Fruit fly (Drosophila melanogaster): ENCODE results near the gene mtg.

The mtg gene

DNA sequence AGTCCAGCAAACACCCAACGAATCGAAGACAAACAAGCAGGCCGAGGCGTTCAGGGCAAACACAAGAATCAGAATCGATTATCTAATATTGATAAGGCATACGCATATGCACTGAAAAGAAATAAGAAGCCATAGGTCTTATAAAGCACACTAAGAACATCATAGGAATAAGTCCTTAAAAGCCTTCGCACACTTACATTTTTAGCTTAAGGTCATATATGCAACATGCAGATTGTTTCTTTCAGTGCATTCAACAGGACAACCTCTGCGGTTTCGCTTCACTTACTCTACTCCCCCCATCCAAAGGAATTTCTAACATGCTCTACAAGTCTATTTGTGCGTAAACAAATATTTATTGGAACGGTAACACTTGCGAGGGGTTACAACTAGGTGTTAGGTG, 37.7 kb upstream of the mtg start (continued):
- TF ChIP-seq CG10209 (GFP tag; optimal IDR thresholded peaks at IDR 0.05) = peak; percentile 74
- TF ChIP-seq CG3407 (GFP tag; optimal IDR thresholded peaks at IDR 0.05) = peak; percentile 50
- TF ChIP-seq kni (GFP tag; optimal IDR thresholded peaks at IDR 0.05) = peak; percentile 35
- no peak for TF ChIP-seq B-H2 (GFP tag; optimal IDR thresholded peaks at IDR 0.05)
- no peak for TF ChIP-seq odd (GFP tag; optimal IDR thresholded peaks at IDR 0.05)
- peak; percentile 55 for TF ChIP-seq CG8359 (GFP tag; optimal IDR thresholded peaks at IDR 0.05; ENCODE audit: borderline replicate concordance)
- no peak for TF ChIP-seq Dll (GFP tag; IDR thresholded peaks at IDR 0.05; ENCODE audit: partially characterized antibody)
- peak; percentile 66 for TF ChIP-seq Atf3 (GFP tag; optimal IDR thresholded peaks at IDR 0.05)
- TF ChIP-seq inv (GFP tag; IDR thresholded peaks at IDR 0.05; ENCODE audit: partially characterized antibody) = no peak
- peak; percentile 48 for TF ChIP-seq CG30431 (GFP tag; optimal IDR thresholded peaks at IDR 0.05)
- no peak for TF ChIP-seq CkIIα-i1 (GFP tag; IDR thresholded peaks at IDR 0.05)
- peak; percentile 72 for TF ChIP-seq zen (tag; optimal IDR thresholded peaks at IDR 0.05)
- TF ChIP-seq p53 (GFP tag; optimal IDR thresholded peaks at IDR 0.05) = peak; percentile 3
- 0 out of 3 replicates have a peak, but pooled peaks have one; percentile 33 for TF ChIP-seq jigr1 (GFP tag; IDR thresholded peaks at IDR 0.05)
- TF ChIP-seq CG15269 (tag; optimal IDR thresholded peaks at IDR 0.05) = no peak
- peak; percentile 61 for TF ChIP-seq chn (GFP tag; optimal IDR thresholded peaks at IDR 0.05)
- peak; percentile 36; the same call in 1 of the 2 replicates for TF ChIP-seq dimm (GFP tag; IDR thresholded peaks at IDR 0.05)
- peak; percentile 28 for TF ChIP-seq HLH54F (GFP tag; optimal IDR thresholded peaks at IDR 0.05)
- TF ChIP-seq twi (tag; optimal IDR thresholded peaks at IDR 0.05) = peak; percentile 44
- TF ChIP-seq CG15011 (GFP tag; optimal IDR thresholded peaks at IDR 0.05) = no peak

DNA sequence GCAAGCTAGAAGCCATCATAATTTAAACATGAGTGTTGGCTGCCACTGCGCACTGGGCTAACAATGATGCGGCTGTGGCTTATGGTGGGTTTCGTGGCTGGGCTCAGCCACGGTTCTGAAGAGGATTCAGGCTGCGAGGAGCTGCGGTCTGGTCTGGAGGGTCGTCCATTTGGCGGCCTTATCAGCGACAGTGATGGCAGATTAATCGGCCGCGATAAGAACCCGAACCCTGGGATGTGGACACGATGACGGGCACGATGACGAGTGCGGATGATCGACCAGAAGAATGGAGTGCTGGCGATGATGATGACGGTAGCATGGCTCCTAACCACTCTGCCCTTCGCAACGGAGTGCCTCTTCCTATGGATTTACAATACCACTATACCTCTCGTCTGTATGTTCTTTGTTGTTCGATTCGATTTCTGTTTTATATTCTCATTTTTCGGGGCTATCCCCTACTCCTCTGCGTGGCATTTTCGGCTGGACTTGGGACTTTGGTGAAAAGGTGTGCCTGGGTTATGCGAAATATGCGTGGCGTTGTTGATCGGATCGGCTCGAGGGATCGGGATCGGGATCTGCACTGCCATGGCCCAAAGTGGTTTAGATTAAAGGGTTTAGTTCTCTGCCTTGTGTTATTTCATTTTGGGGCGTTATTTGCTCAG, 34.6 kb upstream of the mtg start:
- peak; percentile 98 for TF ChIP-seq grn (GFP tag; optimal IDR thresholded peaks at IDR 0.05)
- TF ChIP-seq CG10543 (GFP tag; optimal IDR thresholded peaks at IDR 0.05) = no peak
- TF ChIP-seq Deaf1 (tag; optimal IDR thresholded peaks at IDR 0.05) = peak; percentile 47

DNA sequence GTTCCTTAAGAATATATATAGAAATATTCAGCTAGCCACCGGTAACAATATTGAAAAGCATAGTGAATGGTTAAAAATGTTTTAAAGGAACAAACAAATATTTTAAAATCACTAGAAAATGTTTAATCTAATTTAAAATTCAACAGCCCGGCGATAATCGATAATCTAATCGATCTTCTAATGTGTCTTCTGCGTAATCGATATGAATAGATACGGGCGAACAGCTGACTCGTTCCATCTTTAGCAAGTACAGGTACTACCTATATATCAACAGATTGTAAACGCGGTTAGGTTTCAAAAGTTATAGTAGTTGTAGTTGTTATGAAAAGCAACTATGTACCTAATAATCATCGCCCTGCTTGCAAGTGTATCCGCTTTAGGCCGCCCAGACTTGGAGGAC, 32.6 kb upstream of the mtg start, which contains the start of gene CG7800:
CG7800 (plus strand) TSS at position 231 of the 400 bp plus-strand sequence.
- peak; percentile 82 for TF ChIP-seq Dref (GFP tag; IDR thresholded peaks at IDR 0.05)
- peak; percentile 77 for TF ChIP-seq HLH4C (GFP tag; IDR thresholded peaks at IDR 0.05; ENCODE audit: partially characterized antibody)
- TF ChIP-seq Doc3 (GFP tag; IDR thresholded peaks at IDR 0.05; ENCODE audit: partially characterized antibody) = peak; percentile 55; the same call in 2 of the 3 replicates
- no peak for TF ChIP-seq dpn (GFP tag; optimal IDR thresholded peaks at IDR 0.05)
- TF ChIP-seq CG18619 (GFP tag; optimal IDR thresholded peaks at IDR 0.05) = no peak
- TF ChIP-seq trem (tag; optimal IDR thresholded peaks at IDR 0.05) = peak; percentile 30
- TF ChIP-seq Lhr (GFP tag; optimal IDR thresholded peaks at IDR 0.05) = no peak
- no peak for TF ChIP-seq salm (tag; optimal IDR thresholded peaks at IDR 0.05)
- TF ChIP-seq CG11398 (GFP tag; optimal IDR thresholded peaks at IDR 0.05) = no peak
- TF ChIP-seq chm (GFP tag; IDR thresholded peaks at IDR 0.05) = no peak
- TF ChIP-seq unc-4 (GFP tag; IDR thresholded peaks at IDR 0.05; ENCODE audit: partially characterized antibody) = peak; percentile 61
- no peak for TF ChIP-seq Ssrp (tag; optimal IDR thresholded peaks at IDR 0.05)
- TF ChIP-seq sens (GFP tag) = peak; percentile 23
- peak; percentile 41 for TF ChIP-seq pzg (GFP tag; optimal IDR thresholded peaks at IDR 0.05)
- no peak for TF ChIP-seq stc (GFP tag; IDR thresholded peaks at IDR 0.05)
- no peak for TF ChIP-seq Atf-2 (GFP tag; optimal IDR thresholded peaks at IDR 0.05)
- TF ChIP-seq hbn (GFP tag; IDR thresholded peaks at IDR 0.05; ENCODE audit: partially characterized antibody) = peak; percentile 19; the same call in 1 of the 2 replicates
- peak; percentile 68 for TF ChIP-seq Dp (GFP tag; optimal IDR thresholded peaks at IDR 0.05)
- TF ChIP-seq CG12071 (GFP tag; optimal IDR thresholded peaks at IDR 0.05) = no peak
- no peak for TF ChIP-seq ro (GFP tag; IDR thresholded peaks at IDR 0.05)
- no peak for TF ChIP-seq Nf-YC (tag; optimal IDR thresholded peaks at IDR 0.05)
- TF ChIP-seq ftz-f1 (GFP tag; optimal IDR thresholded peaks at IDR 0.05) = no peak
- no peak for TF ChIP-seq PHDP (tag; optimal IDR thresholded peaks at IDR 0.05)
- TF ChIP-seq D (optimal IDR thresholded peaks at IDR 0.05) = no peak
- TF ChIP-seq D (GFP tag; optimal IDR thresholded peaks at IDR 0.05) = no peak

All from whole organism, embryonic.